Worm (Caenorhabditis elegans): ENCODE measurements around the gene bbs-4.

bbs-4 gene

DNA sequence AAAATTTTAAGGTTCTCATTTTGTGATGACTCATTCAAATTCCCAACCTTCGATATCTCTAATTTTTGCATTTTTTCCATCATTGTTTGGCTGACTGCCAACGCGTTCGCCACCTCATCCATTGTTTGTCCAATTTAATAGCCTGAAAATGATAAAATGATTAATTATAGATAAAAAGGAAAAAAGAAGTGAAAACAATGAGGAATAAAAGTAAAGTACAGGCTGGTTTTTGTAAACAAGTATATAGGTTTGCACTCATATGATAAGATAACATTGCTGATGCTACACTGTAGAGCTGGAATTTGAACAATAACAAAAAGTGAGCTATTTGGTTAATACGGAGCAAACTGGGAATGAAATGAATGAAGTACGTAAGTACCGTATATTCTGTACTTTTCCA is 29.8 kb downstream of the bbs-4 start, which contains the start of gene C48B4.3:
Gene C48B4.3 (minus strand): TSS at position 149 of the 400 bp plus-strand sequence.
- TF ChIP-seq skn-1 (tag; optimal IDR thresholded peaks at IDR 0.05) (no peak), ama-1 (optimal IDR thresholded peaks at IDR 0.05) (no peak), nhr-28 (tag; optimal IDR thresholded peaks at IDR 0.05) (no peak), fkh-10 (GFP tag; optimal IDR thresholded peaks at IDR 0.05) (no peak), ceh-82 (tag; optimal IDR thresholded peaks at IDR 0.05) (no peak), ztf-11 (tag; optimal IDR thresholded peaks at IDR 0.05) (no peak), unc-62 (GFP tag; optimal IDR thresholded peaks at IDR 0.05) (no peak), ztf-4 (tag; optimal IDR thresholded peaks at IDR 0.05) (no peak), sea-2 (GFP tag; optimal IDR thresholded peaks at IDR 0.05) (no peak), unc-39 (tag; optimal IDR thresholded peaks at IDR 0.05) (no peak), pqm-1 (tag; optimal IDR thresholded peaks at IDR 0.05) (peak; percentile 92), pha-4 (tag; optimal IDR thresholded peaks at IDR 0.05) (peak; percentile 65), elt-3 (tag; optimal IDR thresholded peaks at IDR 0.05) (no peak), elt-2 (tag; optimal IDR thresholded peaks at IDR 0.05) (peak; percentile 59), eor-1 (tag; optimal IDR thresholded peaks at IDR 0.05) (no peak), tbx-2 (tag; optimal IDR thresholded peaks at IDR 0.05) (no peak), ZK546.5 (tag; optimal IDR thresholded peaks at IDR 0.05) (no peak), egl-27 (tag; optimal IDR thresholded peaks at IDR 0.05) (no peak), lin-39 (tag; optimal IDR thresholded peaks at IDR 0.05) (no peak), nhr-76 (tag; optimal IDR thresholded peaks at IDR 0.05) (no peak), fos-1 (tag; optimal IDR thresholded peaks at IDR 0.05) (no peak), mml-1 (tag; optimal IDR thresholded peaks at IDR 0.05) (no peak), nhr-43 (tag; optimal IDR thresholded peaks at IDR 0.05; ENCODE audit: poor library complexity, severe bottlenecking) (no peak), nhr-77 (tag; optimal IDR thresholded peaks at IDR 0.05) (no peak), jun-1 (tag; optimal IDR thresholded peaks at IDR 0.05) (peak; percentile 42), hmg-11 (tag; optimal IDR thresholded peaks at IDR 0.05) (no peak)

DNA sequence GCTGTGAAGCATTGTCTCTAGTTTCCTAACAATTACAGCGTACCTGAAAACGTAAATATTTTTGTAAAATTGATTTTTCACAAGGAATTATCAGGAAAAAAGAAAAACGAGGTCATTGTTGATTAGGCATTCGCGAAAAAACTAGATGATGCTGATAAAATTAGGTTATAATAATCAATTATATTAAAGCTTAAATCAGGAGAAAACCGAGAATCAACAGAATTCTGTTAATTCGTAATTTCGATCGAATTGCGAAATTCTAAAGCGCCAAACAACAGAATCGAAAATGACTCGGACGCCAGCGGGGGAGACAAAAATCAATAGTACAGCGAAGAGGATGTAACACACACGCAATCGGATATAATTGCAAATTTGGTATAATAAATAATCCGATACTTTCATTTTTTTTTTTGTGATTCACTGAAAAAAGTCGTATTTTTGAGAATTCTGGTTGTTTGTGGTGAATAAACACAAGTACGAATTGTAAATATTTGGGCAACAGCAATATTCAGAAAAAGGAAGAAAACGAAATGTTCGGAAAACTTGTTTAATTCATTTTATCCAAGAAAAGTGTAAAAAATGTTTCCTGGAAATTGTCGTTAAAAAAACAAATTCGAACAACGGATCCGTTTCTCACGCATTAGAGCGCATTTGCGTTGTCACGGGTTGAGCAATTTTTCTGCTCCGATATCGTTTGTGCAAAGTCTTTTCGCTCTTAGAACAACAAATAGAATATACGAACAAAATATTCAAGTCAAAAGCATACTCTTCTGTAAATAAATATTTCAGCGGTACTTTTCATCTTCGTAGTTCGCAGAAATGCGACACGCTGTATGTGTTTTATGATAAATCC is 31.7 kb downstream of the bbs-4 start, which contains the start of gene ced-7:
Gene ced-7 (minus strand): TSS at position 51 of the 853 bp plus-strand sequence.
- peak; percentile 46 for TF ChIP-seq nfya-1 (tag; optimal IDR thresholded peaks at IDR 0.05; ENCODE audit: insufficient read depth)
- TF ChIP-seq ceh-28 (tag; optimal IDR thresholded peaks at IDR 0.05), result peak; percentile 12
- TF ChIP-seq lin-15B (tag; optimal IDR thresholded peaks at IDR 0.05), result peak; percentile 67
- no peak for TF ChIP-seq hmg-11 (tag; optimal IDR thresholded peaks at IDR 0.05)
- TF ChIP-seq nhr-23 (tag; optimal IDR thresholded peaks at IDR 0.05), result no peak
- no peak for TF ChIP-seq daf-12 (tag; optimal IDR thresholded peaks at IDR 0.05)
- peak; percentile 22 for TF ChIP-seq lin-39 (tag; optimal IDR thresholded peaks at IDR 0.05)
- TF ChIP-seq pha-4 (tag; optimal IDR thresholded peaks at IDR 0.05), result peak; percentile 19
- TF ChIP-seq snpc-4 (tag; optimal IDR thresholded peaks at IDR 0.05), result peak; percentile 27
- no peak for TF ChIP-seq nhr-77 (tag; optimal IDR thresholded peaks at IDR 0.05)

DNA sequence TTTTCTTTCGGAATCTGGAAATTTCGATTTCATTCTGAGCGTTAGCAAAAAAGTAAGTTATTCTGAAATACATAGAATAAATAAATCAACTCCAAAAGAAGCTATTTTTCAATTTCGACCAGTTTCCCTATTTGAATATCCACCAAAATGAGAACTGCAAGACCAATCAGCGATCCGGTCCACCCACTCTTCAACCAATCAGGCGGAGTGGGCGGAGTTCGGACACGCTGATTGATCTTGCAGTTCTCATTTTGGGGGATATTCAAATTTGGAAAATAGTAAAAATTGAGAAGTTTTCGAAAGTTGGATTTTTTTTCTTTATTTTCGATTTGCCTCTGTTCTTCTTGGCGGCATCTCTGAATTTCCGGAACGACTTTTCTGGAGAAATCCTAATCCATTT is 41.1 kb downstream of the bbs-4 start:
- TF ChIP-seq ceh-9 (tag; optimal IDR thresholded peaks at IDR 0.05) (no peak), eor-1 (tag; optimal IDR thresholded peaks at IDR 0.05) (no peak), nhr-237 (tag; optimal IDR thresholded peaks at IDR 0.05) (no peak), tbx-2 (tag; optimal IDR thresholded peaks at IDR 0.05) (no peak), lin-15B (tag; optimal IDR thresholded peaks at IDR 0.05) (peak; percentile 45), snpc-4 (tag; optimal IDR thresholded peaks at IDR 0.05) (no peak), nhr-76 (tag; optimal IDR thresholded peaks at IDR 0.05) (no peak), lin-39 (tag; optimal IDR thresholded peaks at IDR 0.05) (no peak), nfya-1 (tag; optimal IDR thresholded peaks at IDR 0.05; ENCODE audit: insufficient read depth) (peak; percentile 100), skn-1 (tag; optimal IDR thresholded peaks at IDR 0.05) (no peak), elt-3 (tag; optimal IDR thresholded peaks at IDR 0.05) (no peak), nhr-12 (tag; optimal IDR thresholded peaks at IDR 0.05) (no peak), zag-1 (tag; optimal IDR thresholded peaks at IDR 0.05) (no peak), hmg-11 (tag; optimal IDR thresholded peaks at IDR 0.05) (no peak), ceh-16 (tag; optimal IDR thresholded peaks at IDR 0.05) (no peak), ama-1 (optimal IDR thresholded peaks at IDR 0.05) (no peak), lsy-12 (tag; optimal IDR thresholded peaks at IDR 0.05) (no peak), pha-4 (tag; optimal IDR thresholded peaks at IDR 0.05) (no peak)
